Worm (Caenorhabditis elegans) whole organism, L4 larva: ENCODE data around the gene R10D12.10.

Experiments used
- T20F7.1 ChIP-seq: fragments of 200-800 bp; sonication (Bioruptor generic); optimal IDR thresholded peaks from 2 replicates; lab custom pipeline; 2018; ENCODE audit warnings: mild to moderate bottlenecking, missing genetic modification characterization, missing compliant biosample characterization
- ama-1 ChIP-seq: fragments of 150-350 bp; optimal IDR thresholded peaks from 2 replicates; lab custom pipeline; 2014; ENCODE audit warnings: inconsistent platforms, mixed read lengths
- egl-27 ChIP-seq: sonication (generic microtip); optimal IDR thresholded peaks from 3 replicates; lab custom pipeline; 2017; ENCODE audit warnings: missing biosample characterization, missing genetic modification reagents, missing genetic modification characterization
- hlh-30 ChIP-seq: sonication (generic microtip); optimal IDR thresholded peaks from 2 replicates; lab custom pipeline; 2017; ENCODE audit warnings: antibody characterized with exemption, mild to moderate bottlenecking, missing genetic modification characterization, missing compliant biosample characterization; ENCODE audit not compliant: insufficient read depth
- jun-1 ChIP-seq: fragments of 150-350 bp; optimal IDR thresholded peaks from 2 replicates; lab custom pipeline; 2014; ENCODE audit warnings: missing biosample characterization, missing genetic modification reagents, missing genetic modification characterization
- lin-39 ChIP-seq: fragments of 150-350 bp; optimal IDR thresholded peaks from 2 replicates; lab custom pipeline; 2014; ENCODE audit warnings: missing biosample characterization, missing genetic modification reagents, missing genetic modification characterization
- mdl-1 ChIP-seq, 2 experiments: fragments of 150-350 bp in 1 of 2; sonication (generic microtip) in 1 of 2; optimal IDR thresholded peaks; 2 replicates each; lab custom pipeline; 2014 to 2017; ENCODE audit warnings: missing biosample characterization in 2 of 2, missing genetic modification characterization in 2 of 2
- nhr-11 ChIP-seq: fragments of 150-350 bp; optimal IDR thresholded peaks from 2 replicates; lab custom pipeline; 2014; ENCODE audit warnings: missing biosample characterization, missing genetic modification characterization
- nhr-28 ChIP-seq: fragments of 150-350 bp; optimal IDR thresholded peaks from 2 replicates; lab custom pipeline; 2014; ENCODE audit warnings: missing biosample characterization, missing genetic modification characterization
- nhr-76 ChIP-seq: fragments of 150-350 bp; optimal IDR thresholded peaks from 2 replicates; lab custom pipeline; 2014; ENCODE audit warnings: missing biosample characterization, missing genetic modification characterization
- php-3 ChIP-seq: fragments of 200-800 bp; sonication (Bioruptor generic); IDR thresholded peaks from 2 replicates; pipeline ENCODE4 v1.3.6; 2022; ENCODE audit warnings: missing genetic modification reagents, missing genetic modification characterization, missing compliant biosample characterization
- sdz-12 ChIP-seq: fragments of 200-800 bp; sonication (Bioruptor generic); optimal IDR thresholded peaks from 2 replicates; lab custom pipeline; 2018; ENCODE audit warnings: mild to moderate bottlenecking, missing genetic modification characterization, missing compliant biosample characterization
- unc-62 ChIP-seq, 3 experiments: fragments of 150-350 bp in 1 of 3; sonication (generic microtip); optimal IDR thresholded peaks in 2 of 3; peaks in 1 of 3; 1 replicate in 1 of 3; 2 replicates in 2 of 3; lab custom pipeline; 2014 to 2017; ENCODE audit warnings: missing biosample characterization in 3 of 3, missing genetic modification characterization in 3 of 3, missing genetic modification reagents in 3 of 3, missing genotype in 1 of 3
- ztf-11 ChIP-seq: fragments of 150-350 bp; optimal IDR thresholded peaks from 2 replicates; lab custom pipeline; 2014; ENCODE audit warnings: missing biosample characterization, missing genetic modification characterization

- TF ChIP-seq nhr-11 (tag; lab: Kevin White, UChicago) (no peak), nhr-28 (no peak), php-3 (GFP tag; lab: Robert Waterston, UW) (no peak), sdz-12 (GFP tag; lab: Kevin White, UChicago) (peak; percentile 60), lin-39 (tag; lab: Kevin White, UChicago) (no peak), jun-1 (tag; lab: Kevin White, UChicago) (no peak), nhr-76 (no peak), unc-62 (GFP tag; optimal IDR thresholded peaks at IDR 0.05 in 1 of 2; lab: Kevin White, UChicago) (no peak), unc-62 (tag; optimal IDR thresholded peaks at IDR 0.05; lab: Kevin White, UChicago) (no peak), ama-1 (lab: Kevin White, UChicago) (no peak), egl-27 (tag; lab: Kevin White, UChicago) (no peak), mdl-1 (tag; optimal IDR thresholded peaks at IDR 0.05; lab: Kevin White, UChicago) (no peak), ztf-11 (tag; lab: Kevin White, UChicago) (no peak), hlh-30 (no peak), T20F7.1 (GFP tag; lab: Kevin White, UChicago) (peak; percentile 31)
Measured at ce11 chrV:13908120-13908915, 49.8 kb downstream of the R10D12.10 start.
